Worm (Caenorhabditis elegans) whole organism, early embryonic: ENCODE measurements around the gene C15C7.6.

Experiments used
- B0310.2 ChIP-seq: sonication (generic microtip); optimal IDR thresholded peaks from 2 replicates; lab custom pipeline; 2016; ENCODE audit warnings: mild to moderate bottlenecking, missing genetic modification characterization, missing compliant biosample characterization
- F13C5.2 ChIP-seq: sonication (generic microtip); optimal IDR thresholded peaks from 2 replicates; lab custom pipeline; 2017; ENCODE audit warnings: mild to moderate bottlenecking, missing genetic modification characterization, inconsistent platforms, missing compliant biosample characterization
- aly-1 ChIP-seq: sonication (generic microtip); optimal IDR thresholded peaks from 2 replicates; lab custom pipeline; 2016; ENCODE audit warnings: missing genetic modification characterization, missing compliant biosample characterization
- ama-1 ChIP-seq: fragments of 150-350 bp; optimal IDR thresholded peaks from 2 replicates; lab custom pipeline; 2014
- ceh-13 ChIP-seq: fragments of 200-800 bp; sonication (Bioruptor generic); optimal IDR thresholded peaks from 2 replicates; lab custom pipeline; 2018; ENCODE audit warnings: mild to moderate bottlenecking, missing genetic modification characterization, missing compliant biosample characterization
- ceh-36 ChIP-seq: sonication (generic microtip); optimal IDR thresholded peaks from 2 replicates; lab custom pipeline; 2016; ENCODE audit warnings: missing genetic modification characterization, inconsistent platforms, missing compliant biosample characterization
- ets-7 ChIP-seq: sonication (generic microtip); optimal IDR thresholded peaks from 2 replicates; lab custom pipeline; 2016; ENCODE audit warnings: missing genotype, missing genetic modification characterization, missing compliant biosample characterization
- flt-1 ChIP-seq: fragments of 200-800 bp; sonication (Bioruptor generic); IDR thresholded peaks from 2 replicates; pipeline ENCODE4 v1.3.6; 2022; ENCODE audit warnings: missing genetic modification characterization, missing compliant biosample characterization
- hmbx-1 ChIP-seq: sonication (generic microtip); optimal IDR thresholded peaks from 2 replicates; lab custom pipeline; 2016; ENCODE audit warnings: mild to moderate bottlenecking, missing genetic modification characterization, missing compliant biosample characterization
- hmg-4 ChIP-seq: fragments of 200-800 bp; sonication (Bioruptor generic); optimal IDR thresholded peaks from 2 replicates; lab custom pipeline; 2018; ENCODE audit warnings: mild to moderate bottlenecking, missing genetic modification characterization, missing compliant biosample characterization
- hnd-1 ChIP-seq: sonication (generic microtip); optimal IDR thresholded peaks from 2 replicates; lab custom pipeline; 2016; ENCODE audit warnings: missing genetic modification characterization, missing compliant biosample characterization
- pes-1 ChIP-seq: fragments of 200-800 bp; sonication (Bioruptor generic); IDR thresholded peaks from 2 replicates; pipeline ENCODE4 v1.3.6; 2022; ENCODE audit warnings: missing genetic modification reagents, missing genetic modification characterization, missing compliant biosample characterization
- scrt-1 ChIP-seq: fragments of 200-800 bp; sonication (Bioruptor generic); IDR thresholded peaks from 2 replicates; pipeline ENCODE4 v1.3.6; 2022; ENCODE audit warnings: missing genetic modification characterization, missing compliant biosample characterization
- sea-1 ChIP-seq: fragments of 200-800 bp; sonication (Bioruptor generic); conservative IDR thresholded peaks from 2 replicates; pipeline ENCODE4 v1.3.6; 2022; ENCODE audit warnings: missing genetic modification characterization, missing compliant biosample characterization
- tbx-11 ChIP-seq: fragments of 200-800 bp; sonication (Bioruptor generic); IDR thresholded peaks from 2 replicates; pipeline ENCODE4 v1.3.6; 2022; ENCODE audit warnings: missing genetic modification characterization, missing compliant biosample characterization
- tbx-37 ChIP-seq: fragments of 200-800 bp; sonication (Bioruptor generic); conservative IDR thresholded peaks from 2 replicates; pipeline ENCODE4 v1.3.6; 2022; ENCODE audit warnings: missing genetic modification reagents, missing genetic modification characterization, missing compliant biosample characterization
- tra-4 ChIP-seq: sonication (generic microtip); optimal IDR thresholded peaks from 2 replicates; lab custom pipeline; 2017; ENCODE audit warnings: missing genetic modification characterization, missing compliant biosample characterization

The C15C7.6 gene

ce11 chrX:3127626-3128142, 42.7 kb downstream of the C15C7.6 start:
- TF ChIP-seq aly-1 (tag; lab: Kevin White, UChicago) = peak; percentile 80
- peak; percentile 96 for TF ChIP-seq hmg-4 (GFP tag; lab: Kevin White, UChicago)
- no peak for TF ChIP-seq flt-1 (GFP tag; lab: Robert Waterston, UW)
- peak; percentile 32; the same call in 1 of the 2 replicates for TF ChIP-seq scrt-1 (GFP tag; lab: Robert Waterston, UW)
- no peak; the same call in 1 of the 2 replicates for TF ChIP-seq tbx-37 (GFP tag; lab: Robert Waterston, UW)
- TF ChIP-seq hnd-1 = no peak
- TF ChIP-seq pes-1 (GFP tag; lab: Robert Waterston, UW) = 0 out of 2 replicates have a peak, but pooled peaks have one; percentile 21
- TF ChIP-seq ets-7 = peak; percentile 26
- peak; percentile 90 for TF ChIP-seq F13C5.2
- peak; percentile 62 for TF ChIP-seq B0310.2 (tag; lab: Kevin White, UChicago)
- no peak for TF ChIP-seq tbx-11 (GFP tag; lab: Robert Waterston, UW)
- no peak for TF ChIP-seq ama-1 (lab: Kevin White, UChicago)
- TF ChIP-seq sea-1 = peak; percentile 59; the same call in 1 of the 2 replicates
- no peak for TF ChIP-seq hmbx-1 (tag; lab: Kevin White, UChicago)
- TF ChIP-seq tra-4 (tag; lab: Kevin White, UChicago) = no peak
- TF ChIP-seq ceh-13 (GFP tag; lab: Kevin White, UChicago) = no peak
- no peak for TF ChIP-seq ceh-36 (tag; lab: Kevin White, UChicago)

ce11 chrX:3126979-3127378, 43.4 kb downstream of the C15C7.6 start, which contains the start of gene spc-1:
Gene spc-1 (minus strand): TSS chrX:3127079.
- TF ChIP-seq pes-1 (GFP tag; lab: Robert Waterston, UW) = no peak
- no peak for TF ChIP-seq tbx-37 (GFP tag; lab: Robert Waterston, UW)
- TF ChIP-seq hmbx-1 (tag; lab: Kevin White, UChicago) = no peak
- no peak for TF ChIP-seq ama-1 (lab: Kevin White, UChicago)
- TF ChIP-seq flt-1 (GFP tag; lab: Robert Waterston, UW) = no peak
- TF ChIP-seq hnd-1 = no peak
- TF ChIP-seq scrt-1 (GFP tag; lab: Robert Waterston, UW) = no peak
- no peak for TF ChIP-seq sea-1
- no peak for TF ChIP-seq B0310.2 (tag; lab: Kevin White, UChicago)
- no peak for TF ChIP-seq hmg-4 (GFP tag; lab: Kevin White, UChicago)
- no peak for TF ChIP-seq F13C5.2
- no peak for TF ChIP-seq aly-1 (tag; lab: Kevin White, UChicago)
- TF ChIP-seq ceh-36 (tag; lab: Kevin White, UChicago) = no peak
- no peak for TF ChIP-seq ets-7
- TF ChIP-seq tra-4 (tag; lab: Kevin White, UChicago) = no peak
- TF ChIP-seq tbx-11 (GFP tag; lab: Robert Waterston, UW) = no peak
- no peak for TF ChIP-seq ceh-13 (GFP tag; lab: Kevin White, UChicago)

- TF ChIP-seq sea-1 (no peak), tbx-37 (GFP tag; lab: Robert Waterston, UW) (no peak), B0310.2 (tag; lab: Kevin White, UChicago) (no peak), scrt-1 (GFP tag; lab: Robert Waterston, UW) (no peak), ceh-36 (tag; lab: Kevin White, UChicago) (no peak), tbx-11 (GFP tag; lab: Robert Waterston, UW) (no peak), hnd-1 (no peak), ets-7 (no peak), ceh-13 (GFP tag; lab: Kevin White, UChicago) (no peak)
Observed at ce11 chrX:3126233-3126632, 44.1 kb downstream of the C15C7.6 start.

ce11 chrX:3119606-3120005, 50.8 kb downstream of the C15C7.6 start:
- no peak for TF ChIP-seq ama-1 (lab: Kevin White, UChicago)
- TF ChIP-seq sea-1 = no peak
- TF ChIP-seq pes-1 (GFP tag; lab: Robert Waterston, UW) = no peak
- no peak for TF ChIP-seq ceh-13 (GFP tag; lab: Kevin White, UChicago)
- TF ChIP-seq hmbx-1 (tag; lab: Kevin White, UChicago) = no peak
- no peak for TF ChIP-seq scrt-1 (GFP tag; lab: Robert Waterston, UW)
- no peak for TF ChIP-seq hnd-1
- no peak for TF ChIP-seq F13C5.2
- TF ChIP-seq B0310.2 (tag; lab: Kevin White, UChicago) = no peak
- no peak for TF ChIP-seq ceh-36 (tag; lab: Kevin White, UChicago)
- no peak for TF ChIP-seq hmg-4 (GFP tag; lab: Kevin White, UChicago)
- TF ChIP-seq tbx-11 (GFP tag; lab: Robert Waterston, UW) = no peak

ce11 chrX:3118596-3119287, 51.6 kb downstream of the C15C7.6 start:
- no peak for TF ChIP-seq tra-4 (tag; lab: Kevin White, UChicago)
- TF ChIP-seq aly-1 (tag; lab: Kevin White, UChicago) = no peak
- TF ChIP-seq ama-1 (lab: Kevin White, UChicago) = peak; percentile 39
- TF ChIP-seq hmg-4 (GFP tag; lab: Kevin White, UChicago) = no peak
- no peak for TF ChIP-seq ets-7
- TF ChIP-seq scrt-1 (GFP tag; lab: Robert Waterston, UW) = no peak
